ENCODE assay signal across 2 fruit fly cellular contexts in the genomic region with DNA sequence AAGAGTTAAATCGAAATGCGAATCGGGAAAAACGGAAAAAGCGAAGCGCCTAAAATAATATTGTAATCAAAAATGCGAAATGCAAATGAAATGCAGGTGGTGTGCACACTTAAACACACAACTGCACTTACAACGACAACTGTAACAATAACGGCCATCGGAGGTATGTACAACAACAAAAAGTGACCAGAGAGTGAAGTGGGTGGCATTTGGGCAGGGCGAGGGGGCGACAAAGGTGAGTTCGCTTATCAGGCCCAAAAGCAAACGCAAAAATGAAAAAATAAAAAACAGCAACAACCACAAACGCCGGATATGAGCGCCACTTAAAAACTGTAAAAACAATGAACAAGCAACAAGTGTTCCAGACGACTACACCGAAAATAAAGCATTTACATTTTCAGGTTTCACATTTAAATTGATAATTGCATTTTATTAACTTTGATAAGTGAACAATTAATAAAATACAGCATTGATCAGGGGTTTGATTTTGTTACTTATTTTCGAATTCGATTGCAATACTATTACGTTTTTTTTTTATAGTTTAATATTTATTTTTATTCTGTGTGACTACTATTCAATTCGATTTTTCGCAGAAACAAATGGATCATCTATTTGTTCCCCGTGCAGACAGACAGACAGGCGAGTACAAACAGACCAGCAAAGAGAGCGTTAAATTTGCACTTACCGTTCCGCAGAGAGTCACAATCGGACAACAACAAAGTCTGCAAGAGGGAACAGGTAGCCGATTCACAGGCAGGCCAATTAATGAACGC.
TF ChIP-seq lines count a peak whose summit lies in the region.

No protein-coding gene starts in this region.

TF ChIP-seq in whole organism, embryonic, 481 proteins besides CTCF, POLR2A, EP300 and RAD21 (continued from another document and continues in another):
- TF ChIP-seq Gsc (GFP tag; IDR thresholded peaks at IDR 0.05; lab: Robert Waterston, UW) (no peak), Ada2b (GFP tag; IDR thresholded peaks at IDR 0.05; lab: Robert Waterston, UW) (0 out of 2 replicates have a peak, but pooled peaks have one; percentile 4), Vsx1 (GFP tag; optimal IDR thresholded peaks at IDR 0.05; lab: Kevin White, UChicago) (peak; percentile 14), gem (tag; optimal IDR thresholded peaks at IDR 0.05; lab: Kevin White, UChicago) (peak; percentile 67), CG2678 (tag; optimal IDR thresholded peaks at IDR 0.05; lab: Kevin White, UChicago) (peak; percentile 69), CG14965 (GFP tag; optimal IDR thresholded peaks at IDR 0.05; lab: Kevin White, UChicago; ENCODE audit: borderline replicate concordance) (no peak), Taf1 (GFP tag; IDR thresholded peaks at IDR 0.05; lab: Robert Waterston, UW) (peak; percentile 24; the same call in 1 of the 2 replicates), Drgx (GFP tag; IDR thresholded peaks at IDR 0.05; lab: Robert Waterston, UW) (peak; percentile 74; the same call in 1 of the 2 replicates), CG15269 (tag; optimal IDR thresholded peaks at IDR 0.05; lab: Kevin White, UChicago) (peak; percentile 43), corto (GFP tag; optimal IDR thresholded peaks at IDR 0.05; lab: Kevin White, UChicago) (peak; percentile 10), CG13775 (GFP tag; optimal IDR thresholded peaks at IDR 0.05; lab: Kevin White, UChicago) (peak; percentile 41), prd (optimal IDR thresholded peaks at IDR 0.05; lab: Kevin White, UChicago) (no peak), prd (GFP tag; IDR thresholded peaks at IDR 0.05; lab: Robert Waterston, UW) (peak; percentile 49), ssp (GFP tag; IDR thresholded peaks at IDR 0.05; lab: Robert Waterston, UW) (0 out of 2 replicates have a peak, but pooled peaks have one; percentile 28), zf30C (GFP tag; optimal IDR thresholded peaks at IDR 0.05; lab: Kevin White, UChicago) (peak; percentile 39), CG17802 (tag; optimal IDR thresholded peaks at IDR 0.05; lab: Kevin White, UChicago) (no peak), D19B (GFP tag; optimal IDR thresholded peaks at IDR 0.05; lab: Kevin White, UChicago) (peak; percentile 33), CG13424 (tag; optimal IDR thresholded peaks at IDR 0.05; lab: Kevin White, UChicago) (peak; percentile 5), sug (tag; optimal IDR thresholded peaks at IDR 0.05; lab: Kevin White, UChicago) (peak; percentile 18), CG8281 (tag; optimal IDR thresholded peaks at IDR 0.05; lab: Kevin White, UChicago) (no peak), NC2α (GFP tag; optimal IDR thresholded peaks at IDR 0.05; lab: Kevin White, UChicago) (no peak), CG13894 (tag; optimal IDR thresholded peaks at IDR 0.05; lab: Kevin White, UChicago) (peak; percentile 3), Oaz (GFP tag; IDR thresholded peaks at IDR 0.05; lab: Robert Waterston, UW) (no peak), Atf-2 (GFP tag; optimal IDR thresholded peaks at IDR 0.05; lab: Kevin White, UChicago) (no peak), Meics (GFP tag; optimal IDR thresholded peaks at IDR 0.05; lab: Kevin White, UChicago) (peak; percentile 63), Lpt (GFP tag; optimal IDR thresholded peaks at IDR 0.05; lab: Kevin White, UChicago) (no peak), phol (tag; optimal IDR thresholded peaks at IDR 0.05; lab: Kevin White, UChicago) (peak; percentile 9), repo (GFP tag; optimal IDR thresholded peaks at IDR 0.05; lab: Kevin White, UChicago) (no peak), CG8924 (tag; optimal IDR thresholded peaks at IDR 0.05; lab: Kevin White, UChicago) (peak; percentile 27), CG11456 (GFP tag; IDR thresholded peaks at IDR 0.05; lab: Robert Waterston, UW) (0 out of 3 replicates have a peak, but pooled peaks have one; percentile 6), Fer3 (tag; optimal IDR thresholded peaks at IDR 0.05; lab: Kevin White, UChicago) (peak; percentile 54), CG3995 (GFP tag; optimal IDR thresholded peaks at IDR 0.05; lab: Kevin White, UChicago) (peak; percentile 2), shn (GFP tag; optimal IDR thresholded peaks at IDR 0.05; lab: Kevin White, UChicago) (no peak), CG12155 (GFP tag; optimal IDR thresholded peaks at IDR 0.05; lab: Kevin White, UChicago) (peak; percentile 12), Sox102F (GFP tag; optimal IDR thresholded peaks at IDR 0.05; lab: Kevin White, UChicago) (peak; percentile 25), Dbx (GFP tag; IDR thresholded peaks at IDR 0.05; lab: Robert Waterston, UW) (peak; percentile 65; the same call in 2 of the 3 replicates), CG3281 (GFP tag; optimal IDR thresholded peaks at IDR 0.05; lab: Kevin White, UChicago) (peak; percentile 61), CG30020 (tag; optimal IDR thresholded peaks at IDR 0.05; lab: Kevin White, UChicago) (no peak), CG9932 (GFP tag; IDR thresholded peaks at IDR 0.05; lab: Robert Waterston, UW) (peak; percentile 66), dan (GFP tag; IDR thresholded peaks at IDR 0.05; lab: Robert Waterston, UW) (no peak), Atf6 (GFP tag; IDR thresholded peaks at IDR 0.05; lab: Robert Waterston, UW) (peak; percentile 67), sr (GFP tag; IDR thresholded peaks at IDR 0.05; lab: Robert Waterston, UW) (0 out of 3 replicates have a peak, but pooled peaks have one; percentile 8), gsb (GFP tag; IDR thresholded peaks at IDR 0.05; lab: Robert Waterston, UW) (peak; percentile 49; the same call in 1 of the 2 replicates), Hr3 (GFP tag; optimal IDR thresholded peaks at IDR 0.05; lab: Kevin White, UChicago) (no peak), lbe (GFP tag; optimal IDR thresholded peaks at IDR 0.05; lab: Kevin White, UChicago) (peak; percentile 8), p53 (GFP tag; optimal IDR thresholded peaks at IDR 0.05; lab: Kevin White, UChicago) (no peak), pan (optimal IDR thresholded peaks at IDR 0.05; lab: Kevin White, UChicago) (no peak), pan (GFP tag; optimal IDR thresholded peaks at IDR 0.05 in 1 of 2, IDR thresholded peaks at IDR 0.05 in 1 of 2) (peak in 1 of 2 experiments; percentile 48), rib (GFP tag; IDR thresholded peaks at IDR 0.05; lab: Robert Waterston, UW) (0 out of 2 replicates have a peak, but pooled peaks have one; percentile 34), CG18011 (GFP tag; optimal IDR thresholded peaks at IDR 0.05; lab: Kevin White, UChicago) (no peak), CG2120 (GFP tag; optimal IDR thresholded peaks at IDR 0.05; lab: Kevin White, UChicago) (peak; percentile 63), Rfx (GFP tag; IDR thresholded peaks at IDR 0.05; lab: Robert Waterston, UW) (peak; percentile 68), NfI (GFP tag; optimal IDR thresholded peaks at IDR 0.05; lab: Kevin White, UChicago) (peak; percentile 38), tgo (GFP tag; IDR thresholded peaks at IDR 0.05; lab: Robert Waterston, UW) (peak; percentile 56), zfh2 (GFP tag; optimal IDR thresholded peaks at IDR 0.05; lab: Kevin White, UChicago) (peak; percentile 20), CG2712 (tag; optimal IDR thresholded peaks at IDR 0.05; lab: Kevin White, UChicago) (peak; percentile 25), CG17385 (GFP tag; optimal IDR thresholded peaks at IDR 0.05; lab: Kevin White, UChicago) (peak; percentile 5), CG11695 (GFP tag; IDR thresholded peaks at IDR 0.05; lab: Robert Waterston, UW) (peak; percentile 53; the same call in 1 of the 3 replicates), Hsf (GFP tag; optimal IDR thresholded peaks at IDR 0.05; lab: Kevin White, UChicago) (no peak)

TF ChIP-seq in whole organism, prepupa, 60 proteins besides CTCF, POLR2A, EP300 and RAD21 (continued from another document):
- peak; percentile 75 for TF ChIP-seq CG8119 (GFP tag; IDR thresholded peaks at IDR 0.05; lab: Robert Waterston, UW)
- peak; percentile 84 for TF ChIP-seq svp (GFP tag; lab: Kevin White, UChicago)
- TF ChIP-seq Ets21C (GFP tag; optimal IDR thresholded peaks at IDR 0.05; lab: Kevin White, UChicago) = peak; percentile 44
- peak; percentile 80 for TF ChIP-seq OdsH (GFP tag; optimal IDR thresholded peaks at IDR 0.05; lab: Kevin White, UChicago)
- TF ChIP-seq CG31627 (GFP tag; optimal IDR thresholded peaks at IDR 0.05; lab: Kevin White, UChicago) = peak; percentile 68
- peak; percentile 67 for TF ChIP-seq acj6 (GFP tag; optimal IDR thresholded peaks at IDR 0.05; lab: Kevin White, UChicago)
- TF ChIP-seq Smox (GFP tag; optimal IDR thresholded peaks at IDR 0.05; lab: Kevin White, UChicago) = peak; percentile 79
- peak; percentile 77 for TF ChIP-seq Sox102F (GFP tag; optimal IDR thresholded peaks at IDR 0.05; lab: Kevin White, UChicago)
- peak; percentile 51 for TF ChIP-seq Blimp-1 (GFP tag; optimal IDR thresholded peaks at IDR 0.05; lab: Kevin White, UChicago)
- peak; percentile 53 for TF ChIP-seq CG6808 (GFP tag; optimal IDR thresholded peaks at IDR 0.05; lab: Kevin White, UChicago)
- peak; percentile 50 for TF ChIP-seq CG4318 (GFP tag; optimal IDR thresholded peaks at IDR 0.05; lab: Kevin White, UChicago)
- TF ChIP-seq Eip78C (GFP tag; lab: Kevin White, UChicago) = peak; percentile 78
- TF ChIP-seq CG11762 (GFP tag; optimal IDR thresholded peaks at IDR 0.05; lab: Kevin White, UChicago; ENCODE audit: insufficient read depth) = peak; percentile 47
TF ChIP-seq in whole organism, prepupa: peak in this region for 52.
